Worm (Caenorhabditis elegans) whole organism, midembryonic: ENCODE data around the gene C39B10.7.

ENCODE experiments used
- flt-1 ChIP-seq: fragments of 200-800 bp; sonication (Bioruptor generic); IDR thresholded peaks from 2 replicates; pipeline ENCODE4 v1.3.6; 2022; ENCODE audit warnings: missing genetic modification characterization, missing compliant biosample characterization
- ztf-29 ChIP-seq: fragments of 200-800 bp; sonication (Bioruptor generic); IDR thresholded peaks from 2 replicates; pipeline ENCODE4 v1.3.6; 2022; ENCODE audit warnings: missing genetic modification reagents, missing genetic modification characterization, missing compliant biosample characterization

- TF ChIP-seq flt-1 (GFP tag; lab: Robert Waterston, UW): no peak
- no peak for TF ChIP-seq ztf-29
Observed at ce11 chrX:10462391-10462790, 14.3 kb upstream of the C39B10.7 start.
